Fruit fly (Drosophila melanogaster) Kc167 (cell line): ENCODE data around the gene CG9717.

Experiments
- Sin3A ChIP-seq: fragments of >200 bp; optimal IDR thresholded peaks from 2 replicates; lab custom pipeline; 2018; ENCODE audit warnings: missing external identifiers
- h ChIP-seq: fragments of >200 bp; optimal IDR thresholded peaks from 3 replicates; lab custom pipeline; 2018; ENCODE audit warnings: missing external identifiers

DNA sequence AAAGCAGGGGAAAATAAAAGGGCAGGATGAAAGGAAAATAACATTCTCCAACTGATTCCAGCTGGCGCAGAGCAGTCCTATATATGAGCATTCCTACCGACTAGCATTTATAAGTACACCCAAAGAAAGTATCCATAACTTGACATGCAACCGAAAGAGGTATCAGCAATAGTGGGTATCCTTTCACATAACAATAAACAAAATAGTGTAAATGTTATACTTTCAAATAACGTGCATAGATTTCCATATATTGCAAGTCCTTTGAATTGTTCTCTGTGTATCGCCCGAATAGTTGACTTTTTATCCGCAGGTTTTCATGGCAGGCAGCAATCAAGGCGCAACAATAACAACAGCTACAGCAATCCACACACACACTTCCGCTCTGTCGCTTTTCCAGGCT lies 37.1 kb downstream of the CG9717 start:
- TF ChIP-seq Sin3A (lab: Kevin White, UChicago), result no peak
- no peak for TF ChIP-seq h (lab: Kevin White, UChicago)
